Worm (Caenorhabditis elegans): ENCODE measurements around the gene lec-8.

The lec-8 gene

ce11 chrX:9850258-9850657 lies at the start of gene lec-8:
lec-8 (plus strand) TSS chrX:9850571.
- TF ChIP-seq rnt-1 (tag; optimal IDR thresholded peaks at IDR 0.05) (no peak), elt-4 (tag; optimal IDR thresholded peaks at IDR 0.05) (no peak), ref-2 (tag; optimal IDR thresholded peaks at IDR 0.05) (no peak), pha-4 (tag; optimal IDR thresholded peaks at IDR 0.05) (no peak), tbx-2 (tag; optimal IDR thresholded peaks at IDR 0.05) (no peak), sox-2 (GFP tag; IDR thresholded peaks at IDR 0.05) (no peak), nhr-11 (tag; optimal IDR thresholded peaks at IDR 0.05) (no peak), unc-3 (GFP tag; conservative IDR thresholded peaks at IDR 0.05) (no peak), unc-3 (tag; optimal IDR thresholded peaks at IDR 0.05) (no peak), hlh-13 (GFP tag; optimal IDR thresholded peaks at IDR 0.05) (no peak), dmd-4 (tag; optimal IDR thresholded peaks at IDR 0.05; ENCODE audit: borderline replicate concordance) (no peak), F13H6.1 (tag; optimal IDR thresholded peaks at IDR 0.05) (no peak), pat-9 (tag; optimal IDR thresholded peaks at IDR 0.05) (no peak), hlh-8 (tag; optimal IDR thresholded peaks at IDR 0.05) (no peak), fkh-10 (GFP tag; optimal IDR thresholded peaks at IDR 0.05) (no peak), pqm-1 (tag; optimal IDR thresholded peaks at IDR 0.05) (no peak)

- TF ChIP-seq ceh-45 (GFP tag; IDR thresholded peaks at IDR 0.05) (no peak), unc-42 (tag; optimal IDR thresholded peaks at IDR 0.05) (peak; percentile 97), ets-4 (tag; optimal IDR thresholded peaks at IDR 0.05) (no peak), sdc-2 (tag; optimal IDR thresholded peaks at IDR 0.05) (no peak), nfya-1 (tag; optimal IDR thresholded peaks at IDR 0.05) (no peak)
These were observed 46.8 kb upstream of the lec-8 start for ce11 chrX:9803603-9804002.

ce11 chrX:9804735-9805134 lies 45.6 kb upstream of the lec-8 start:
- TF ChIP-seq ceh-2 (tag; optimal IDR thresholded peaks at IDR 0.05) = no peak
- TF ChIP-seq pros-1 (tag; optimal IDR thresholded peaks at IDR 0.05) = no peak
- TF ChIP-seq mec-3 (tag; optimal IDR thresholded peaks at IDR 0.05; ENCODE audit: borderline replicate concordance) = no peak
- TF ChIP-seq K09A11.1 (tag; optimal IDR thresholded peaks at IDR 0.05; ENCODE audit: insufficient read depth) = no peak
- TF ChIP-seq ceh-31 (tag; optimal IDR thresholded peaks at IDR 0.05) = peak; percentile 62
- no peak for TF ChIP-seq pag-3 (tag; optimal IDR thresholded peaks at IDR 0.05; ENCODE audit: borderline replicate concordance)
- no peak for TF ChIP-seq pax-1 (tag; optimal IDR thresholded peaks at IDR 0.05)

- TF ChIP-seq unc-42 (tag; optimal IDR thresholded peaks at IDR 0.05) (peak; percentile 87), ceh-31 (tag; optimal IDR thresholded peaks at IDR 0.05) (no peak)
These were observed 44.9 kb upstream of the lec-8 start for ce11 chrX:9805426-9805825.

- no peak for TF ChIP-seq hlh-8 (tag; optimal IDR thresholded peaks at IDR 0.05)
- TF ChIP-seq pha-2 (tag; optimal IDR thresholded peaks at IDR 0.05) = no peak
- no peak for TF ChIP-seq rnt-1 (tag; optimal IDR thresholded peaks at IDR 0.05)
- TF ChIP-seq zip-5 (tag; optimal IDR thresholded peaks at IDR 0.05) = no peak
- TF ChIP-seq che-1 (tag; optimal IDR thresholded peaks at IDR 0.05) = no peak
- peak; percentile 31 for TF ChIP-seq unc-42 (tag; optimal IDR thresholded peaks at IDR 0.05)
- TF ChIP-seq C08G9.2 (tag; optimal IDR thresholded peaks at IDR 0.05) = no peak
These were observed 42.9 kb upstream of the lec-8 start, which contains the start of gene lgc-47 for ce11 chrX:9807377-9808048. lgc-47 (minus strand) TSS chrX:9807662.

Measured in whole organism, late embryonic.